Fruit fly (Drosophila melanogaster): Measurements from ENCODE around the gene sc.

dm6 chrX:443981-444550 is 48.2 kb downstream of the sc start:
- TF ChIP-seq Bdp1 (GFP tag; optimal IDR thresholded peaks at IDR 0.05) (no peak), insv (GFP tag; optimal IDR thresholded peaks at IDR 0.05) (no peak), CTCF (GFP tag; optimal IDR thresholded peaks at IDR 0.05) (no peak), CG1603 (tag; optimal IDR thresholded peaks at IDR 0.05) (no peak), CG18262 (tag; optimal IDR thresholded peaks at IDR 0.05) (no peak), yki (optimal IDR thresholded peaks at IDR 0.05) (no peak), CG13424 (tag; optimal IDR thresholded peaks at IDR 0.05) (no peak), Ssrp (tag; optimal IDR thresholded peaks at IDR 0.05) (no peak), gsb (GFP tag; IDR thresholded peaks at IDR 0.05) (no peak), oc (tag; optimal IDR thresholded peaks at IDR 0.05) (no peak), CG15514 (GFP tag; optimal IDR thresholded peaks at IDR 0.05) (no peak), CG9609 (GFP tag; optimal IDR thresholded peaks at IDR 0.05) (no peak), schlank (tag; optimal IDR thresholded peaks at IDR 0.05) (no peak)

Data from whole organism, embryonic.